Worm (Caenorhabditis elegans) whole organism, young adult: Measurements from ENCODE around the gene R13H7.2.

ENCODE experiments used
- C06A6.2 ChIP-seq: fragments of 200-800 bp; sonication (Bioruptor generic); conservative IDR thresholded peaks from 2 replicates; pipeline ENCODE4 v1.3.6; 2022; ENCODE audit warnings: missing genetic modification characterization, missing compliant biosample characterization
- C17E4.6 ChIP-seq: fragments of 200-800 bp; sonication (Bioruptor generic); IDR thresholded peaks from 2 replicates; pipeline ENCODE4 v1.3.6; 2022; ENCODE audit warnings: missing genetic modification reagents, missing genetic modification characterization, missing compliant biosample characterization
- D2030.7 ChIP-seq: fragments of 200-800 bp; sonication (Bioruptor generic); IDR thresholded peaks from 2 replicates; pipeline ENCODE4 v1.3.6; 2022; ENCODE audit warnings: missing genetic modification reagents, missing genetic modification characterization, missing compliant biosample characterization
- F10E7.11 ChIP-seq: sonication (generic microtip); optimal IDR thresholded peaks from 2 replicates; lab custom pipeline; 2017; ENCODE audit warnings: mild to moderate bottlenecking, missing genetic modification characterization, moderate library complexity, missing compliant biosample characterization
- F22D6.2 ChIP-seq: sonication (generic microtip); optimal IDR thresholded peaks from 2 replicates; lab custom pipeline; 2016; ENCODE audit warnings: mild to moderate bottlenecking, missing genetic modification characterization, missing compliant biosample characterization
- F23B12.7 ChIP-seq: sonication (generic microtip); optimal IDR thresholded peaks from 2 replicates; lab custom pipeline; 2017; ENCODE audit warnings: missing genetic modification characterization, mild to moderate bottlenecking, missing compliant biosample characterization, antibody characterized with exemption, moderate library complexity; ENCODE audit not compliant: insufficient read depth
- F33H1.4 ChIP-seq: fragments of 200-800 bp; sonication (Bioruptor generic); IDR thresholded peaks from 2 replicates; pipeline ENCODE4 v1.3.6; 2022; ENCODE audit warnings: missing genetic modification reagents, missing genetic modification characterization, missing compliant biosample characterization
- F37B4.10 ChIP-seq: fragments of 200-800 bp; sonication (Bioruptor generic); IDR thresholded peaks from 2 replicates; pipeline ENCODE4 v1.3.6; 2022; ENCODE audit warnings: missing genetic modification characterization, missing compliant biosample characterization
- F49E8.2 ChIP-seq: sonication (generic microtip); optimal IDR thresholded peaks from 3 replicates; lab custom pipeline; 2017; ENCODE audit warnings: missing genetic modification characterization, mild to moderate bottlenecking, missing compliant biosample characterization, antibody characterized with exemption, moderate library complexity; ENCODE audit not compliant: insufficient read depth
- F57A8.1 ChIP-seq: fragments of 200-800 bp; sonication (Bioruptor generic); optimal IDR thresholded peaks from 2 replicates; lab custom pipeline; 2018; ENCODE audit warnings: mild to moderate bottlenecking, missing genetic modification characterization, moderate library complexity, missing compliant biosample characterization
- F57C9.4 ChIP-seq: sonication (generic microtip); optimal IDR thresholded peaks from 2 replicates; lab custom pipeline; 2017; ENCODE audit warnings: mild to moderate bottlenecking, missing genetic modification characterization, missing compliant biosample characterization
- K11D2.4 ChIP-seq: fragments of 200-800 bp; sonication (Bioruptor generic); IDR thresholded peaks from 2 replicates; pipeline ENCODE4 v1.3.6; 2022; ENCODE audit warnings: missing genetic modification reagents, missing genetic modification characterization, missing compliant biosample characterization
- K12H6.12 ChIP-seq: fragments of 200-800 bp; sonication (Bioruptor generic); optimal IDR thresholded peaks from 2 replicates; lab custom pipeline; 2018; ENCODE audit warnings: mild to moderate bottlenecking, missing genetic modification characterization, missing compliant biosample characterization
- Y79H2A.3 ChIP-seq: fragments of 200-800 bp; sonication (Bioruptor generic); conservative IDR thresholded peaks from 2 replicates; pipeline ENCODE4 v1.3.6; 2022; ENCODE audit warnings: missing genetic modification reagents, missing genetic modification characterization, missing compliant biosample characterization
- ama-1 ChIP-seq, 3 experiments: fragments of 150-350 bp in 1 of 3; sonication (generic microtip) in 2 of 3; optimal IDR thresholded peaks; 2 replicates each; lab custom pipeline; 2014 to 2018; ENCODE audit warnings: missing biosample characterization in 2 of 3, missing genetic modification characterization in 2 of 3, missing genetic modification reagents in 2 of 3
- aptf-3 ChIP-seq: fragments of 200-800 bp; sonication (Bioruptor generic); IDR thresholded peaks from 2 replicates; pipeline ENCODE4 v1.3.6; 2022; ENCODE audit warnings: missing genetic modification characterization, missing compliant biosample characterization
- athp-1 ChIP-seq: sonication (generic microtip); optimal IDR thresholded peaks from 2 replicates; lab custom pipeline; 2017; ENCODE audit warnings: mild to moderate bottlenecking, missing genetic modification characterization, missing compliant biosample characterization
- attf-5 ChIP-seq: fragments of 200-800 bp; sonication (Bioruptor generic); optimal IDR thresholded peaks from 2 replicates; lab custom pipeline; 2018; ENCODE audit warnings: mild to moderate bottlenecking, missing genetic modification characterization, missing compliant biosample characterization
- cebp-1 ChIP-seq, 2 experiments: fragments of 200-800 bp in 1 of 2; sonication (Bioruptor generic) in 1 of 2; sonication (generic microtip) in 1 of 2; IDR thresholded peaks in 1 of 2; optimal IDR thresholded peaks in 1 of 2; 2 replicates each; pipeline versions ENCODE4 v1.3.6 to Lab custom; 2017 to 2022; ENCODE audit warnings: missing compliant biosample characterization in 2 of 2, missing genetic modification characterization in 2 of 2, mild to moderate bottlenecking in 1 of 2, missing genetic modification reagents in 1 of 2, moderate library complexity in 1 of 2
- cebp-2 ChIP-seq: fragments of 200-800 bp; sonication (Bioruptor generic); IDR thresholded peaks from 2 replicates; pipeline ENCODE4 v1.3.6; 2022; ENCODE audit warnings: missing genetic modification characterization, missing compliant biosample characterization
- ceh-27 ChIP-seq: fragments of 200-800 bp; sonication (Bioruptor generic); optimal IDR thresholded peaks from 2 replicates; lab custom pipeline; 2018; ENCODE audit warnings: mild to moderate bottlenecking, missing genetic modification characterization, moderate library complexity, missing compliant biosample characterization
- ceh-58 ChIP-seq: fragments of 200-800 bp; sonication (Bioruptor generic); IDR thresholded peaks from 2 replicates; pipeline ENCODE4 v1.3.6; 2022; ENCODE audit warnings: missing genetic modification characterization, missing compliant biosample characterization
- ceh-79 ChIP-seq: sonication (generic microtip); optimal IDR thresholded peaks from 2 replicates; lab custom pipeline; 2017; ENCODE audit warnings: mild to moderate bottlenecking, missing genetic modification characterization, missing compliant biosample characterization
- dox-1 ChIP-seq: fragments of 200-800 bp; sonication (Bioruptor generic); IDR thresholded peaks from 2 replicates; pipeline ENCODE4 v1.3.6; 2022; ENCODE audit warnings: missing genetic modification reagents, missing genetic modification characterization, missing compliant biosample characterization
- dpl-1 ChIP-seq: fragments of 150-350 bp; optimal IDR thresholded peaks from 2 replicates; lab custom pipeline; 2014; ENCODE audit warnings: missing biosample characterization, missing genetic modification reagents, missing genetic modification characterization
- egl-18 ChIP-seq: fragments of 200-800 bp; sonication (Bioruptor generic); IDR thresholded peaks from 2 replicates; pipeline ENCODE4 v1.3.6; 2022; ENCODE audit warnings: missing genetic modification reagents, missing genetic modification characterization, missing compliant biosample characterization
- egl-44 ChIP-seq: fragments of 200-800 bp; sonication (Bioruptor generic); IDR thresholded peaks from 2 replicates; pipeline ENCODE4 v1.3.6; 2022; ENCODE audit warnings: missing genetic modification reagents, missing genetic modification characterization, missing compliant biosample characterization
- ets-4 ChIP-seq: fragments of 200-800 bp; sonication (Bioruptor generic); optimal IDR thresholded peaks from 2 replicates; lab custom pipeline; 2018; ENCODE audit warnings: mild to moderate bottlenecking, missing genetic modification characterization, missing compliant biosample characterization
- gei-17 ChIP-seq: fragments of 200-800 bp; sonication (Bioruptor generic); optimal IDR thresholded peaks from 2 replicates; lab custom pipeline; 2018; ENCODE audit warnings: mild to moderate bottlenecking, missing genetic modification characterization, missing compliant biosample characterization
- hmg-1.2 ChIP-seq: fragments of 200-800 bp; sonication (Bioruptor generic); IDR thresholded peaks from 2 replicates; pipeline ENCODE4 v1.3.6; 2022; ENCODE audit warnings: missing genetic modification reagents, missing genetic modification characterization, missing compliant biosample characterization
- let-607 ChIP-seq, 2 experiments: fragments of 200-800 bp in 1 of 2; sonication (Bioruptor generic) in 1 of 2; sonication (generic microtip) in 1 of 2; optimal IDR thresholded peaks; 2 replicates each; lab custom pipeline; 2016 to 2018; ENCODE audit warnings: mild to moderate bottlenecking in 2 of 2, missing compliant biosample characterization in 2 of 2, missing genetic modification characterization in 2 of 2, moderate library complexity in 2 of 2, missing genotype in 1 of 2
- lin-40 ChIP-seq: sonication (generic microtip); optimal IDR thresholded peaks from 2 replicates; lab custom pipeline; 2016; ENCODE audit warnings: missing genetic modification characterization, mild to moderate bottlenecking, missing compliant biosample characterization, missing genotype, missing genetic modification reagents
- lin-54 ChIP-seq: fragments of 200-800 bp; sonication (Bioruptor generic); optimal IDR thresholded peaks from 2 replicates; lab custom pipeline; 2018; ENCODE audit warnings: mild to moderate bottlenecking, missing genetic modification characterization, missing compliant biosample characterization
- lir-1 ChIP-seq: fragments of 200-800 bp; sonication (Bioruptor generic); conservative IDR thresholded peaks from 2 replicates; pipeline ENCODE4 v1.3.6; 2022; ENCODE audit warnings: missing genetic modification reagents, missing genetic modification characterization, missing compliant biosample characterization
- lsy-27 ChIP-seq: sonication (generic microtip); optimal IDR thresholded peaks from 2 replicates; lab custom pipeline; 2017; ENCODE audit warnings: missing genetic modification characterization, mild to moderate bottlenecking, missing compliant biosample characterization, antibody characterized with exemption, missing genotype, borderline replicate concordance; ENCODE audit not compliant: insufficient read depth
- mcd-1 ChIP-seq: fragments of 200-800 bp; sonication (Bioruptor generic); IDR thresholded peaks from 2 replicates; pipeline ENCODE4 v1.3.6; 2022; ENCODE audit warnings: missing genetic modification reagents, missing genetic modification characterization, missing compliant biosample characterization
- nhr-27 ChIP-seq: fragments of 200-800 bp; sonication (Bioruptor generic); optimal IDR thresholded peaks from 2 replicates; lab custom pipeline; 2018; ENCODE audit warnings: mild to moderate bottlenecking, missing genetic modification characterization, moderate library complexity, missing compliant biosample characterization
- rec-8 ChIP-seq, 2 experiments: sonication (generic microtip); optimal IDR thresholded peaks; 2 replicates each; lab custom pipeline; 2016; ENCODE audit warnings: mild to moderate bottlenecking in 2 of 2, missing genetic modification characterization in 2 of 2, missing genetic modification reagents in 2 of 2, missing genotype in 2 of 2, missing biosample characterization in 1 of 2, missing compliant biosample characterization in 1 of 2, moderate library complexity in 1 of 2
- rpc-1 ChIP-seq, 2 experiments: fragments of 150-350 bp in 1 of 2; sonication (generic microtip) in 1 of 2; optimal IDR thresholded peaks; 2 replicates each; lab custom pipeline; 2014 to 2018; ENCODE audit warnings: missing biosample characterization in 1 of 2, missing genetic modification characterization in 1 of 2, missing genetic modification reagents in 1 of 2, missing genotype in 1 of 2
- sdz-38 ChIP-seq: sonication (generic microtip); optimal IDR thresholded peaks from 2 replicates; lab custom pipeline; 2016; ENCODE audit warnings: missing genotype, missing genetic modification characterization, missing compliant biosample characterization
- snpc-1.1 ChIP-seq: sonication (generic microtip); optimal IDR thresholded peaks from 2 replicates; lab custom pipeline; 2017; ENCODE audit warnings: missing genetic modification characterization, mild to moderate bottlenecking, missing compliant biosample characterization, antibody characterized with exemption, moderate library complexity, missing genotype, missing genetic modification reagents; ENCODE audit not compliant: insufficient read depth
- somi-1 ChIP-seq: fragments of 200-800 bp; sonication (Bioruptor generic); optimal IDR thresholded peaks from 2 replicates; lab custom pipeline; 2018; ENCODE audit warnings: mild to moderate bottlenecking, missing genetic modification characterization, missing compliant biosample characterization
- xnd-1 ChIP-seq: sonication (generic microtip); optimal IDR thresholded peaks from 2 replicates; lab custom pipeline; 2016; ENCODE audit warnings: missing genotype, missing genetic modification reagents, missing genetic modification characterization, missing compliant biosample characterization
- zfh-2 ChIP-seq: fragments of 200-800 bp; sonication (Bioruptor generic); conservative IDR thresholded peaks from 2 replicates; pipeline ENCODE4 v1.3.6; 2022; ENCODE audit warnings: missing genetic modification reagents, missing genetic modification characterization, missing compliant biosample characterization
- ztf-18 ChIP-seq: sonication (generic microtip); optimal IDR thresholded peaks from 2 replicates; lab custom pipeline; 2016; ENCODE audit warnings: missing genotype, mild to moderate bottlenecking, missing genetic modification characterization, missing compliant biosample characterization
- ztf-6 ChIP-seq: fragments of 200-800 bp; sonication (Bioruptor generic); IDR thresholded peaks from 2 replicates; pipeline ENCODE4 v1.3.6; 2022; ENCODE audit warnings: missing genetic modification reagents, missing genetic modification characterization, missing compliant biosample characterization

R13H7.2 gene

DNA sequence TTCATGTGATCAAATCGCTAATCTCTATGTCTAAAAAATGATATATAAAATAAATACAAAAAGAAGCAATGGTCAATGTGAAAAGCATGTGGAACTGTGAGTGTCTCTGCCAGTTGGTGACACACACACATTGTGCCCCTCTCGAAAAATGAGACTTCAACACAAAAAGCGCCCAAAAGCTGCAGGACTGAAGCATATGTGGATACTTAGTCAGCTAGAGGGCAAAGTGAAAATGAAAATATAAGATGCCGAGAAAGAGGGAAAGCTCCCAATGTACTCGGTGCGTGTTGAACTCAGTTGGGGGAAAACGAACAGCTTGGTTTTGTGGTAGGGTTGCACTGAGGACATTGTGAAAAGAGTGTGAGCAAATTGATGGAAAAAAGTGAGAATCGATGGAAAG lies 22.0 kb upstream of the R13H7.2 start:
- TF ChIP-seq F57A8.1 (GFP tag; lab: Kevin White, UChicago), result no peak
- TF ChIP-seq F37B4.10 (GFP tag; lab: Robert Waterston, UW), result no peak
- TF ChIP-seq lir-1, result no peak
- no peak for TF ChIP-seq F22D6.2 (tag; lab: Kevin White, UChicago)
- TF ChIP-seq F49E8.2 (tag; lab: Kevin White, UChicago), result no peak
- peak; percentile 60; the same call in 1 of the 2 replicates for TF ChIP-seq K11D2.4 (GFP tag; lab: Robert Waterston, UW)
- TF ChIP-seq let-607 (tag; optimal IDR thresholded peaks at IDR 0.05; lab: Kevin White, UChicago), result no peak
- no peak for TF ChIP-seq athp-1
- peak; percentile 28 for TF ChIP-seq attf-5 (GFP tag; lab: Kevin White, UChicago)
- no peak for TF ChIP-seq rpc-1 (optimal IDR thresholded peaks at IDR 0.05; lab: Kevin White, UChicago)
- TF ChIP-seq rpc-1 (tag; optimal IDR thresholded peaks at IDR 0.05; lab: Kevin White, UChicago), result no peak
- no peak for TF ChIP-seq cebp-1 (GFP tag; IDR thresholded peaks at IDR 0.05; lab: Robert Waterston, UW)
- peak; percentile 55 for TF ChIP-seq cebp-1 (tag; optimal IDR thresholded peaks at IDR 0.05; lab: Kevin White, UChicago)
- TF ChIP-seq F23B12.7 (tag; lab: Kevin White, UChicago), result no peak
- TF ChIP-seq rec-8 (tag; optimal IDR thresholded peaks at IDR 0.05; lab: Kevin White, UChicago), result no peak
- TF ChIP-seq mcd-1, result no peak
- TF ChIP-seq F33H1.4, result no peak
- no peak for TF ChIP-seq ceh-79 (tag; lab: Kevin White, UChicago)
- no peak for TF ChIP-seq egl-44 (GFP tag; lab: Robert Waterston, UW)
- TF ChIP-seq ceh-58 (GFP tag; lab: Robert Waterston, UW), result no peak
- no peak for TF ChIP-seq gei-17 (GFP tag; lab: Kevin White, UChicago)
- peak; percentile 55 for TF ChIP-seq K12H6.12 (tag; lab: Kevin White, UChicago)
- no peak for TF ChIP-seq D2030.7 (GFP tag; lab: Robert Waterston, UW)
- TF ChIP-seq aptf-3, result no peak
- no peak for TF ChIP-seq lsy-27 (tag; lab: Kevin White, UChicago)
- TF ChIP-seq C06A6.2 (GFP tag; lab: Robert Waterston, UW), result 0 out of 2 replicates have a peak, but pooled peaks have one; percentile 21
- no peak for TF ChIP-seq F57C9.4 (tag; lab: Kevin White, UChicago)
- no peak for TF ChIP-seq F10E7.11 (tag; lab: Kevin White, UChicago)
- no peak for TF ChIP-seq ama-1 (optimal IDR thresholded peaks at IDR 0.05; lab: Kevin White, UChicago)
- TF ChIP-seq ama-1 (GFP tag; optimal IDR thresholded peaks at IDR 0.05; lab: Kevin White, UChicago), result no peak
- no peak for TF ChIP-seq ztf-6
- TF ChIP-seq ceh-27, result peak; percentile 36
- no peak for TF ChIP-seq snpc-1.1 (tag; lab: Kevin White, UChicago)
- TF ChIP-seq sdz-38 (tag; lab: Kevin White, UChicago), result no peak
- no peak for TF ChIP-seq nhr-27 (tag; lab: Kevin White, UChicago)
- no peak for TF ChIP-seq egl-18 (GFP tag; lab: Robert Waterston, UW)
- TF ChIP-seq hmg-1.2 (GFP tag; lab: Robert Waterston, UW), result peak; percentile 22; the same call in 1 of the 2 replicates
- TF ChIP-seq somi-1 (GFP tag; lab: Kevin White, UChicago), result peak; percentile 18
- no peak for TF ChIP-seq ets-4
- no peak for TF ChIP-seq ztf-18 (tag; lab: Kevin White, UChicago)
- TF ChIP-seq dox-1 (GFP tag; lab: Robert Waterston, UW), result no peak
- no peak for TF ChIP-seq dpl-1 (GFP tag; lab: Kevin White, UChicago)
- no peak for TF ChIP-seq xnd-1 (tag; lab: Kevin White, UChicago)
- TF ChIP-seq cebp-2, result no peak
- TF ChIP-seq C17E4.6 (GFP tag; lab: Robert Waterston, UW), result no peak
- TF ChIP-seq lin-40 (tag; lab: Kevin White, UChicago), result peak; percentile 23
- TF ChIP-seq zfh-2 (GFP tag; lab: Robert Waterston, UW), result peak; percentile 50; the same call in 1 of the 2 replicates
- TF ChIP-seq lin-54 (GFP tag; lab: Kevin White, UChicago), result no peak
- TF ChIP-seq Y79H2A.3 (GFP tag; lab: Robert Waterston, UW), result no peak
- TF ChIP-seq, all 124 proteins: peak for 10
